Worm (Caenorhabditis elegans) whole organism, L4/young adult: Measurements from ENCODE around the gene srh-217.

Experiments
- W03F9.2 ChIP-seq: fragments of 150-350 bp; optimal IDR thresholded peaks from 2 replicates; lab custom pipeline; 2014; ENCODE audit warnings: missing biosample characterization, missing genetic modification characterization
- dao-5 ChIP-seq: sonication (generic microtip); optimal IDR thresholded peaks from 2 replicates; lab custom pipeline; 2016; ENCODE audit warnings: missing genotype, missing genetic modification characterization, moderate library complexity, missing compliant biosample characterization
- him-1 ChIP-seq: sonication (generic microtip); optimal IDR thresholded peaks from 2 replicates; lab custom pipeline; 2016; ENCODE audit warnings: missing genotype, missing genetic modification reagents, missing genetic modification characterization, missing compliant biosample characterization

DNA sequence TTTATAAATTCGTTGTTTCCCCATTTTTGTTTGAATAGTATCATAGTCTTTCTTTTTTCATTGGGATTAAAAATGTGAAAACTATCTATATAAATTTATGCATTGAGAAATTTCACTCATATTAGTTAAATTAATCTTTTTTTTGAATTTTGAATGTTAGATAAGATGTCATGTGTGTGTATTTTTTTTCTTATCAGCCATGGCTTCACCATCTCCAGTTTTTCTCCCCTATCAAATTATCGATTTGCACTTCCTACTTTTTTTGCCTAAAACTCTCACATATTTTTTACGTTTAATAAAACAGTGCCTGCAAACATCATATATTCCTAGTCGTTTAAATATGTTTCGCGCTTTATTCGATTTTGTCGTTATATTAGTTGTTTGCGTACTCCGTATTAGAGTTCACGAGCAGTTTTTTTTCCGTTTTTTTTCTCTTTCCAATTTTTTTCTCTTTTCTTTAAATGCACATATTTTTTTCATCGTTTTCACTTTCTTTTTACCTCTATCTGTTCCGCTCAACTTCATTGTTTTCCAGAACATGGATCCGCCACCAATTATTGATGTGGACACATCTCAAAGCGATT, 47.6 kb downstream of the srh-217 start, which contains the start of gene Y113G7A.13:
- TF ChIP-seq W03F9.2 (tag; lab: Kevin White, UChicago), result no peak
- no peak for TF ChIP-seq him-1
- TF ChIP-seq dao-5 (tag; lab: Kevin White, UChicago), result no peak
